Fruit fly (Drosophila melanogaster): Measurements from ENCODE around the gene Mgat4b.
A peak's percentile ranks its signal among the peaks of the same experiment; 100 is the strongest.

Gene Mgat4b

DNA sequence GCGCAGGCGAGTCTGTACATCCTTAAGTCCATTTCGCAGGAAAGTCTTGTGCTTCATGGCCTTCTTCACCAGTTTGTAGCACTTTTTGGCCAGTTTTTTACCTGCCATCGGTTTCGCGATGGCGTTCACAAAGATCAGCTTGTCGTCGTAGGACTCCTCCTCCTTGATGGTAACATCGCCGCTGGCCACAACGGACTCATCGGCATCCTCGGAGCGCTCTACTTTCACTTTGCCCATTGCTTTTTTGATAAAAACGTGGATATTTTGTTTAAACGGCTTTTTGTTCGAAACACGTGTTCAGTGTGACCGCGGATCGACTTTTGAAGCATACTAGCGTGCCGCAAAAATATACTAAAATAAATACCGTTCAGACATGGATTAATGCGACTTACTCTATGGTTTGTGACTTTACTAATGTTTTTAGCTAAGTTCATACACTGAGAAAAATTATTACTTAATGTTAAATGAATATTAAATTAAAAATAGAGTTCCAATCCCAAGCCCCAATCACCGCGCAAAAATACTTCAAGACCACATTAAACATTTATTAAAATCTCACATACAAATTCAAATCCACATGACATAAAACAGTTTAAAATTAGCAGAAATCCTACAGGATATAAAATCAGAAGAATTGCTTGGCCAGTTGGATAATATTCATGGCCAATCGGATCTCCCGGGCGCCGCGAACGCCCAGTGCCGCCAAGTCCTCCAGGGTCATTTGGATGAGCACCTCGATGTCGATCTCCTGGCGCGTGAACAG is 33.0 kb upstream of the Mgat4b start, which contains the start of gene NHP2 (continued):
- TF ChIP-seq esn (GFP tag; optimal IDR thresholded peaks at IDR 0.05) (peak; percentile 85), CG3919 (GFP tag; optimal IDR thresholded peaks at IDR 0.05) (no peak), CG15336 (GFP tag; IDR thresholded peaks at IDR 0.05) (peak; percentile 87), CG6854 (GFP tag; optimal IDR thresholded peaks at IDR 0.05) (peak; percentile 63), CG7368 (GFP tag; optimal IDR thresholded peaks at IDR 0.05) (no peak), spab (GFP tag; optimal IDR thresholded peaks at IDR 0.05) (no peak), CG8319 (GFP tag; optimal IDR thresholded peaks at IDR 0.05) (peak; percentile 68), fd85E (GFP tag; optimal IDR thresholded peaks at IDR 0.05) (no peak), svp (GFP tag) (peak; percentile 60), CG32006 (GFP tag; optimal IDR thresholded peaks at IDR 0.05) (peak; percentile 8), Ets96B (tag; optimal IDR thresholded peaks at IDR 0.05) (peak; percentile 80), Sox102F (GFP tag; optimal IDR thresholded peaks at IDR 0.05) (no peak), CG6163 (GFP tag; IDR thresholded peaks at IDR 0.05) (peak; percentile 93; the same call in 2 of the 3 replicates), CG11762 (GFP tag; optimal IDR thresholded peaks at IDR 0.05; ENCODE audit: insufficient read depth) (peak; percentile 73), CG11902 (GFP tag; optimal IDR thresholded peaks at IDR 0.05) (peak; percentile 54), net (GFP tag; optimal IDR thresholded peaks at IDR 0.05) (no peak), Eip75B (GFP tag; optimal IDR thresholded peaks at IDR 0.05) (no peak), dsx (GFP tag; optimal IDR thresholded peaks at IDR 0.05; ENCODE audit: poor library complexity, severe bottlenecking) (no peak), Sox15 (GFP tag; optimal IDR thresholded peaks at IDR 0.05) (peak; percentile 54), CG3032 (tag; optimal IDR thresholded peaks at IDR 0.05) (peak; percentile 84), topi (GFP tag; optimal IDR thresholded peaks at IDR 0.05) (no peak), Sox14 (GFP tag; optimal IDR thresholded peaks at IDR 0.05) (no peak)

DNA sequence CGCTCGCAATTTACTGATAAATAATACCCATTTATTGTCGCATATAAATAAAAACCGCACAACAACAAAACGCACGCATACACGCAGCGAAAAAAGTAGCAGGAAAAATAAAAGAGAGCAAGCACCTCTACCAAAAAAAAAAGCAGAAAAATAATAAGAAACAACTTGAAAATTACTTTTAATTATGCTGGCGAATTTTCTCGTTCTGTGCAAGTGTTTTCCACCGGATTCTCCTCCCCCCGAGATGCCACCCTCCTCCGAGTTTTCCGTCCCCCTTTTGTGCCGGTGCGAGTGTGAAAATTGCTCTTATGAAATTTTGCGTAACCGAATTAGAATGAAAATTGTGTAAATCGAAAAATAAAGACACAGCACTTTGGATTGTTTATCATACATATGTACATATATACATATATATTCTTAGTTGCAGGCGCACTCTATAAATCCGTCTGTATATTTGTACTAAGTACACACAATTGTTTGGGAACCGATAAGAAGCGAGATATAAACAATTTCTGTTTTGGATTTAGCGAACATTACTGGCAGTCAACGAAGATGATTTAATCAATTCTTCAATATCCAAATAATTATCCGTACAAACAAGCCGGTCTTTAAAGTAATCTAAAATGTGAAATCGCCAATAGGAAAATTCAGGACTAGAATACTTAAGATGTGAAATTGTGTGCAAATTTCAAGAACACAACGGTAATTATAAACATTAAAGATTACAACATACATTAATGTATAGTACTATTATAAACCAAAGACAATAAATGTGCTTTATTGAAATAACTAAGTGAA is 22.0 kb upstream of the Mgat4b start:
- TF ChIP-seq eg (GFP tag; IDR thresholded peaks at IDR 0.05) (peak; percentile 61), CG6163 (GFP tag; IDR thresholded peaks at IDR 0.05) (peak; percentile 68), CG31627 (GFP tag; optimal IDR thresholded peaks at IDR 0.05) (no peak), CG15336 (GFP tag; IDR thresholded peaks at IDR 0.05) (peak; percentile 41; the same call in 1 of the 2 replicates), Eip78C (GFP tag) (no peak), vri (GFP tag; optimal IDR thresholded peaks at IDR 0.05) (no peak), CG16779 (tag; optimal IDR thresholded peaks at IDR 0.05) (no peak), Sox14 (GFP tag; optimal IDR thresholded peaks at IDR 0.05) (no peak), Smox (GFP tag; optimal IDR thresholded peaks at IDR 0.05) (no peak), Sox102F (GFP tag; optimal IDR thresholded peaks at IDR 0.05) (no peak), topi (GFP tag; optimal IDR thresholded peaks at IDR 0.05) (no peak), CG3919 (GFP tag; optimal IDR thresholded peaks at IDR 0.05) (no peak), achi (GFP tag; optimal IDR thresholded peaks at IDR 0.05) (no peak), CG7368 (GFP tag; optimal IDR thresholded peaks at IDR 0.05) (no peak), Hr4 (GFP tag; optimal IDR thresholded peaks at IDR 0.05) (no peak), Gug (GFP tag; IDR thresholded peaks at IDR 0.05) (peak; percentile 38; the same call in 1 of the 2 replicates), fd59A (GFP tag; optimal IDR thresholded peaks at IDR 0.05) (no peak), cyc (GFP tag; optimal IDR thresholded peaks at IDR 0.05) (no peak)

DNA sequence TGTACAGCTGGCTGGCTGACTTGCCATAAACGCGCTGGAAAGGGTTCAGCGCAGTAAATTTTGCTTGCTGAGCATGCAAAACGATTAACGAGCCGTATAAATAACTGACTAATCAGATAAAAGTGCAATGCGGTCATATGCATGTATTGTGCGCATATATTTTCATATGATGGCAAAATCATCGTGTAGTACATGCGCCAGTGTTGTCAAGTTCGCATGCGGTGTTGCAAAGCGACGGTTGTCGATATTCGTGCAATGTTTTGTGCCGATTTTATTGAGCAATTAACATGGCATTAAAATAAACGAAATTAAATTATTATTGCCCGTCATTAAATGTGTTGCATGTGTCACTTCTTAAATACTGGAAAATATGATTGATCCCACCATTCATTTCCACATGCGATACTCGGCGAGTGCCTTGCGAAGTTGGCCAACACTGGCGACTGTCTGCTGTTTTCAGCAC is 21.1 kb upstream of the Mgat4b start:
- TF ChIP-seq CG8119 (GFP tag; IDR thresholded peaks at IDR 0.05) = peak; percentile 58
- peak; percentile 80 for TF ChIP-seq Hr4 (GFP tag; optimal IDR thresholded peaks at IDR 0.05)
- TF ChIP-seq eg (GFP tag; IDR thresholded peaks at IDR 0.05) = peak; percentile 72
- TF ChIP-seq CG8632 (GFP tag; optimal IDR thresholded peaks at IDR 0.05) = peak; percentile 70
- peak; percentile 85 for TF ChIP-seq acj6 (GFP tag; optimal IDR thresholded peaks at IDR 0.05)
- peak; percentile 23; the same call in 1 of the 2 replicates for TF ChIP-seq CG15336 (GFP tag; IDR thresholded peaks at IDR 0.05)
- TF ChIP-seq pdm3 (GFP tag; optimal IDR thresholded peaks at IDR 0.05) = peak; percentile 82
- TF ChIP-seq dsx (GFP tag; optimal IDR thresholded peaks at IDR 0.05; ENCODE audit: poor library complexity, severe bottlenecking) = no peak
- peak; percentile 81 for TF ChIP-seq Ets21C (GFP tag; optimal IDR thresholded peaks at IDR 0.05)
- peak; percentile 93 for TF ChIP-seq Eip78C (GFP tag)
- TF ChIP-seq CG10631 (GFP tag; optimal IDR thresholded peaks at IDR 0.05) = peak; percentile 87
- TF ChIP-seq cyc (GFP tag; optimal IDR thresholded peaks at IDR 0.05) = peak; percentile 88
- TF ChIP-seq ss (GFP tag; optimal IDR thresholded peaks at IDR 0.05) = peak in 1 of 2 experiments; percentile 66
- peak; percentile 93 for TF ChIP-seq svp (GFP tag)
- peak; percentile 90 for TF ChIP-seq Hr39 (GFP tag; optimal IDR thresholded peaks at IDR 0.05)
- TF ChIP-seq fkh (GFP tag; optimal IDR thresholded peaks at IDR 0.05) = peak; percentile 26
- TF ChIP-seq achi (GFP tag; optimal IDR thresholded peaks at IDR 0.05) = peak; percentile 80
- peak; percentile 89 for TF ChIP-seq topi (GFP tag; optimal IDR thresholded peaks at IDR 0.05)
- peak; percentile 78 for TF ChIP-seq CG11762 (GFP tag; optimal IDR thresholded peaks at IDR 0.05; ENCODE audit: insufficient read depth)
- TF ChIP-seq CG32006 (GFP tag; optimal IDR thresholded peaks at IDR 0.05) = no peak
- peak; percentile 80 for TF ChIP-seq Smox (GFP tag; optimal IDR thresholded peaks at IDR 0.05)
- TF ChIP-seq CG6276 (GFP tag; optimal IDR thresholded peaks at IDR 0.05) = no peak
- TF ChIP-seq vri (GFP tag; optimal IDR thresholded peaks at IDR 0.05) = peak; percentile 78
- TF ChIP-seq net (GFP tag; optimal IDR thresholded peaks at IDR 0.05) = peak; percentile 75
